Worm (Caenorhabditis elegans): ENCODE measurements around the gene C35D10.17.

- TF ChIP-seq ceh-13 (GFP tag; optimal IDR thresholded peaks at IDR 0.05) (no peak), flt-1 (GFP tag; IDR thresholded peaks at IDR 0.05) (no peak)
Measured at ce11 chrIII:4817240-4817639, 49.6 kb upstream of the C35D10.17 start, which contains the start of gene F26A1.4.
